Worm (Caenorhabditis elegans): ENCODE data around the gene M02H5.8.

DNA sequence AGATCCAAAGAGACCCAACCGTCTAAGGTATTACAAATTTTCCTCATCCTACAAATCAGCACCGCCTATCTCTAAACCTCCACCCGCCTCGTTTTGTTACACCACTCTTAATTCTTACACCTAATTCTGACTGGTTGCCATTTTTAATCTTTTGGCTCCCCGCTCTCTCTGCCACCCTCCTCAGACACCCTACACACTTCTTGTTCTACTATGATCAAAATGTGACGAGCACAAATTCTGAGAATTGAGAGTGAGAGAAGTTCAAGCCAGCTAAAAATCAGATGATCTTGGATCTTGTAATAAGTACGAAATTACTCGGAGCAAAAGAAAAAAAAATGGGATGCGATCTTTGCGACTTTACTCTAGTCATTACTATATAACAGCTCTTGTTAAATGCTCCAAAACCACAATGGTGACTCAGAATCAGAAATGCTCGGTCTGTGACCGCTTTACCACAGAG lies 45.5 kb upstream of the M02H5.8 start, which contains the start of gene nhr-252:
- no peak for TF ChIP-seq aha-1 (tag)
- TF ChIP-seq zip-2 (tag; optimal IDR thresholded peaks at IDR 0.05) = no peak
- TF ChIP-seq nhr-111 (GFP tag; optimal IDR thresholded peaks at IDR 0.05) = no peak
- no peak for TF ChIP-seq fkh-10 (GFP tag; optimal IDR thresholded peaks at IDR 0.05)
- no peak for TF ChIP-seq nhr-77 (tag; optimal IDR thresholded peaks at IDR 0.05)

Data from whole organism, L4 larva.